Fruit fly (Drosophila melanogaster) whole organism, embryonic: ENCODE data around the gene fan.
A peak's percentile ranks its signal among the peaks of the same experiment; 100 is the strongest.

Source experiments
- Adf1 ChIP-seq: fragments of 200-800 bp; sonication (Bioruptor generic); IDR thresholded peaks from 2 replicates; pipeline ENCODE4 v1.3.6; 2022; ENCODE audit warnings: missing biosample characterization, missing genetic modification characterization
- CG11085 ChIP-seq: fragments of 200-800 bp; sonication (Bioruptor generic); IDR thresholded peaks from 2 replicates; pipeline ENCODE4 v1.3.6; 2022; ENCODE audit warnings: missing biosample characterization, missing genetic modification characterization
- CG13296 ChIP-seq: fragments of 200-800 bp; sonication (Bioruptor generic); optimal IDR thresholded peaks from 3 replicates; lab custom pipeline; 2018; ENCODE audit warnings: missing biosample characterization, mild to moderate bottlenecking, missing genetic modification characterization
- CG13775 ChIP-seq: fragments of 200-800 bp; sonication (Bioruptor generic); optimal IDR thresholded peaks from 3 replicates; lab custom pipeline; 2017; ENCODE audit warnings: missing biosample characterization, mild to moderate bottlenecking, missing genetic modification characterization
- CG14667 ChIP-seq: fragments of 200-800 bp; sonication (Bioruptor generic); IDR thresholded peaks from 2 replicates; pipeline ENCODE4 v1.3.6; 2022; ENCODE audit warnings: missing biosample characterization, missing genetic modification characterization
- CG15269 ChIP-seq: fragments of 200-800 bp; sonication (Bioruptor generic); optimal IDR thresholded peaks from 2 replicates; lab custom pipeline; 2018; ENCODE audit warnings: missing biosample characterization, mild to moderate bottlenecking, missing genetic modification characterization, moderate library complexity
- CG2116 ChIP-seq: fragments of 200-800 bp; sonication (Bioruptor generic); optimal IDR thresholded peaks from 3 replicates; lab custom pipeline; 2018; ENCODE audit warnings: missing biosample characterization, mild to moderate bottlenecking, missing genetic modification characterization
- CG31388 ChIP-seq: fragments of 200-800 bp; sonication (Bioruptor generic); optimal IDR thresholded peaks from 2 replicates; lab custom pipeline; 2016; ENCODE audit warnings: missing biosample characterization, missing genetic modification characterization
- CG31441 ChIP-seq: fragments of 200-800 bp; sonication (Bioruptor generic); IDR thresholded peaks from 2 replicates; pipeline ENCODE4 v1.3.6; 2022; ENCODE audit warnings: missing biosample characterization, missing genetic modification characterization
- CG33213 ChIP-seq: fragments of 200-800 bp; sonication (Bioruptor generic); optimal IDR thresholded peaks from 3 replicates; lab custom pipeline; 2016; ENCODE audit warnings: missing biosample characterization, missing genetic modification characterization
- CG34376 ChIP-seq: fragments of 200-800 bp; sonication (Bioruptor generic); optimal IDR thresholded peaks from 2 replicates; lab custom pipeline; 2018; ENCODE audit warnings: missing biosample characterization, mild to moderate bottlenecking, missing genetic modification characterization
- CG34422 ChIP-seq: fragments of 200-800 bp; sonication (Bioruptor generic); IDR thresholded peaks from 3 replicates; pipeline ENCODE4 v1.3.6; 2022; ENCODE audit warnings: missing biosample characterization, missing genetic modification characterization
- CG3726 ChIP-seq: fragments of 200-800 bp; sonication (Bioruptor generic); IDR thresholded peaks from 3 replicates; pipeline ENCODE4, ENCODE4 v1.3.6; 2022; ENCODE audit warnings: missing biosample characterization, missing genetic modification characterization
- CG42726 ChIP-seq: fragments of 200-800 bp; sonication (Bioruptor generic); IDR thresholded peaks from 2 replicates; pipeline ENCODE4 v1.3.6; 2022; ENCODE audit warnings: missing biosample characterization, missing genetic modification characterization; ENCODE audit not compliant: partially characterized antibody
- CG4282 ChIP-seq: fragments of 200-800 bp; sonication (Bioruptor generic); optimal IDR thresholded peaks from 2 replicates; lab custom pipeline; 2016; ENCODE audit warnings: missing biosample characterization, missing genetic modification characterization
- CG4328 ChIP-seq: fragments of 200-800 bp; sonication (Bioruptor generic); optimal IDR thresholded peaks from 3 replicates; lab custom pipeline; 2017; ENCODE audit warnings: missing biosample characterization, missing genetic modification reagents, missing genetic modification characterization
- CG6683 ChIP-seq: fragments of 200-800 bp; sonication (Bioruptor generic); optimal IDR thresholded peaks from 2 replicates; lab custom pipeline; 2017; ENCODE audit warnings: missing biosample characterization, mild to moderate bottlenecking, missing genetic modification characterization, missing genetic modification reagents
- CG6791 ChIP-seq: fragments of 200-800 bp; sonication (Bioruptor generic); IDR thresholded peaks from 3 replicates; pipeline ENCODE4 v1.3.6; 2022; ENCODE audit warnings: missing biosample characterization, missing genetic modification characterization; ENCODE audit not compliant: partially characterized antibody
- CG8290 ChIP-seq, 3 experiments: fragments of 200-800 bp; sonication (Bioruptor generic); optimal IDR thresholded peaks; 2 replicates each; lab custom pipeline; 2016 to 2019; ENCODE audit warnings: missing biosample characterization in 3 of 3, missing genetic modification characterization in 3 of 3, mild to moderate bottlenecking in 2 of 3, moderate library complexity in 1 of 3
- CG8388 ChIP-seq: fragments of 200-800 bp; sonication (Bioruptor generic); optimal IDR thresholded peaks from 2 replicates; lab custom pipeline; 2019; ENCODE audit warnings: missing biosample characterization, mild to moderate bottlenecking, missing genetic modification characterization, moderate library complexity
- CG9727 ChIP-seq: fragments of 200-800 bp; sonication (Bioruptor generic); optimal IDR thresholded peaks from 3 replicates; lab custom pipeline; 2017; ENCODE audit warnings: missing biosample characterization, mild to moderate bottlenecking, missing genetic modification characterization
- CHES-1-like ChIP-seq: fragments of 200-800 bp; sonication (Bioruptor generic); optimal IDR thresholded peaks from 2 replicates; lab custom pipeline; 2016; ENCODE audit warnings: missing biosample characterization, missing genetic modification characterization
- Chrac-16 ChIP-seq: fragments of 200-800 bp; sonication (Bioruptor generic); optimal IDR thresholded peaks from 3 replicates; lab custom pipeline; 2016; ENCODE audit warnings: missing biosample characterization, missing genetic modification characterization
- Dref ChIP-seq: fragments of 200-800 bp; sonication (Bioruptor generic); IDR thresholded peaks from 2 replicates; pipeline ENCODE4 v1.3.6; 2022; ENCODE audit warnings: missing biosample characterization, missing genetic modification characterization
- E2f1 ChIP-seq: fragments of 200-800 bp; sonication (Bioruptor generic); IDR thresholded peaks from 2 replicates; pipeline ENCODE4 v1.3.6; 2022; ENCODE audit warnings: missing biosample characterization, missing genetic modification characterization
- Eip74EF ChIP-seq, 2 experiments: fragments of 200-800 bp in 1 of 2; fragments of >200 bp in 1 of 2; sonication (Bioruptor generic) in 1 of 2; optimal IDR thresholded peaks; 2 replicates each; lab custom pipeline; 2017 to 2019; ENCODE audit warnings: missing biosample characterization in 2 of 2, missing genetic modification characterization in 2 of 2, mild to moderate bottlenecking in 1 of 2, moderate library complexity in 1 of 2
- Fer2 ChIP-seq: fragments of 200-800 bp; sonication (Bioruptor generic); optimal IDR thresholded peaks from 2 replicates; lab custom pipeline; 2018; ENCODE audit warnings: missing biosample characterization, mild to moderate bottlenecking, missing genetic modification characterization, moderate library complexity
- Gug ChIP-seq: fragments of 200-800 bp; sonication (Bioruptor generic); IDR thresholded peaks from 4 replicates; pipeline ENCODE4 v1.3.6; 2022; ENCODE audit warnings: missing biosample characterization, missing genetic modification characterization
- HLHmδ ChIP-seq: fragments of 200-800 bp; sonication (Bioruptor generic); optimal IDR thresholded peaks from 2 replicates; lab custom pipeline; 2018; ENCODE audit warnings: missing biosample characterization, mild to moderate bottlenecking, missing genetic modification characterization, moderate library complexity
- Hr51 ChIP-seq, 2 experiments: fragments of 200-800 bp; sonication (Bioruptor generic); optimal IDR thresholded peaks; 2 replicates in 1 of 2; 3 replicates in 1 of 2; lab custom pipeline; 2016 to 2018; ENCODE audit warnings: missing biosample characterization in 2 of 2, missing genetic modification characterization in 2 of 2, mild to moderate bottlenecking in 1 of 2, moderate library complexity in 1 of 2
- Lhr ChIP-seq: fragments of 200-800 bp; sonication (Bioruptor generic); optimal IDR thresholded peaks from 3 replicates; lab custom pipeline; 2017; ENCODE audit warnings: mild to moderate bottlenecking, missing biosample characterization, missing genetic modification reagents, missing genetic modification characterization
- Med ChIP-seq: fragments of 200-800 bp; sonication (Bioruptor generic); peaks from one replicate; lab custom pipeline; 2016; ENCODE audit warnings: missing biosample characterization, missing genetic modification characterization, mild to moderate bottlenecking, inconsistent platforms, moderate library complexity
- NFAT ChIP-seq: fragments of 200-800 bp; sonication (Bioruptor generic); IDR thresholded peaks from 2 replicates; pipeline ENCODE4 v1.3.6; 2022; ENCODE audit warnings: missing biosample characterization, missing genetic modification characterization
- Ssrp ChIP-seq: fragments of 200-800 bp; sonication (Bioruptor generic); optimal IDR thresholded peaks from 2 replicates; lab custom pipeline; 2018; ENCODE audit warnings: missing biosample characterization, mild to moderate bottlenecking, missing genetic modification characterization, moderate library complexity
- az2 ChIP-seq: fragments of 200-800 bp; sonication (Bioruptor generic); optimal IDR thresholded peaks from 3 replicates; lab custom pipeline; 2016; ENCODE audit warnings: missing biosample characterization, missing genetic modification characterization
- bcd ChIP-seq: fragments of 200-800 bp; sonication (Bioruptor generic); optimal IDR thresholded peaks from 2 replicates; lab custom pipeline; 2017; ENCODE audit warnings: missing biosample characterization, mild to moderate bottlenecking, missing genetic modification characterization
- chinmo ChIP-seq: fragments of 200-800 bp; sonication (Bioruptor generic); IDR thresholded peaks from 4 replicates; pipeline ENCODE4 v1.3.6; 2022; ENCODE audit warnings: missing biosample characterization, missing genetic modification characterization; ENCODE audit not compliant: partially characterized antibody
- cwo ChIP-seq: fragments of 200-800 bp; sonication (Bioruptor generic); optimal IDR thresholded peaks from 3 replicates; lab custom pipeline; 2017; ENCODE audit warnings: missing biosample characterization, missing genetic modification characterization, mild to moderate bottlenecking, moderate library complexity, missing genetic modification reagents
- dmrt99B ChIP-seq: fragments of 200-800 bp; sonication (Bioruptor generic); optimal IDR thresholded peaks from 2 replicates; lab custom pipeline; 2018; ENCODE audit warnings: missing biosample characterization, mild to moderate bottlenecking, missing genetic modification characterization, moderate library complexity
- grau ChIP-seq: fragments of 200-800 bp; optimal IDR thresholded peaks from 3 replicates; lab custom pipeline; 2019; ENCODE audit warnings: missing biosample characterization, mild to moderate bottlenecking, missing genetic modification characterization, moderate library complexity
- gsb-n ChIP-seq: fragments of 200-800 bp; sonication (Bioruptor generic); optimal IDR thresholded peaks from 3 replicates; lab custom pipeline; 2018; ENCODE audit warnings: missing biosample characterization, mild to moderate bottlenecking, missing genetic modification characterization
- hb ChIP-seq: fragments of 200-800 bp; sonication (Bioruptor generic); IDR thresholded peaks from 3 replicates; pipeline ENCODE4 v1.3.6; 2022; ENCODE audit warnings: missing biosample characterization, missing genetic modification characterization; ENCODE audit not compliant: partially characterized antibody
- luna ChIP-seq: fragments of 200-800 bp; sonication (Bioruptor generic); optimal IDR thresholded peaks from 2 replicates; lab custom pipeline; 2016; ENCODE audit warnings: missing biosample characterization, missing genetic modification characterization
- nerfin-2 ChIP-seq: fragments of 200-800 bp; sonication (Bioruptor generic); IDR thresholded peaks from 2 replicates; pipeline ENCODE4 v1.3.6; 2022; ENCODE audit warnings: missing biosample characterization, missing genetic modification characterization; ENCODE audit not compliant: partially characterized antibody
- nom ChIP-seq: fragments of 200-800 bp; sonication (Bioruptor generic); optimal IDR thresholded peaks from 2 replicates; lab custom pipeline; 2017; ENCODE audit warnings: missing biosample characterization, missing genetic modification characterization, mild to moderate bottlenecking, moderate library complexity, missing genetic modification reagents
- sd ChIP-seq: fragments of 200-800 bp; sonication (Bioruptor generic); optimal IDR thresholded peaks from 3 replicates; lab custom pipeline; 2018; ENCODE audit warnings: missing biosample characterization, mild to moderate bottlenecking, missing genetic modification characterization, moderate library complexity
- tx ChIP-seq: fragments of 200-800 bp; sonication (Bioruptor generic); optimal IDR thresholded peaks from 2 replicates; lab custom pipeline; 2016; ENCODE audit warnings: missing biosample characterization, missing genetic modification characterization
- zfh2 ChIP-seq: fragments of 200-800 bp; sonication (Bioruptor generic); optimal IDR thresholded peaks from 2 replicates; lab custom pipeline; 2016; ENCODE audit warnings: missing biosample characterization, missing genetic modification characterization

The fan gene

dm6 chr3L:8127712-8128210 is 18.8 kb downstream of the fan start, which contains the start of the genes Cds and Uba2 (continued):
- TF ChIP-seq CG6791 (GFP tag; lab: Robert Waterston, UW) (no peak), chinmo (GFP tag; lab: Robert Waterston, UW) (no peak), nom (GFP tag; lab: Kevin White, UChicago) (peak; percentile 86), E2f1 (GFP tag; lab: Robert Waterston, UW) (peak; percentile 88), Eip74EF (GFP tag; optimal IDR thresholded peaks at IDR 0.05; lab: Kevin White, UChicago) (peak in 1 of 2 experiments; percentile 71), CG33213 (GFP tag; lab: Kevin White, UChicago) (peak; percentile 68), Gug (peak; percentile 82), CG15269 (peak; percentile 93), zfh2 (GFP tag; lab: Kevin White, UChicago) (peak; percentile 90), CG42726 (no peak), CG34422 (peak; percentile 94), CG2116 (GFP tag; lab: Kevin White, UChicago) (peak; percentile 91), dmrt99B (tag; lab: Kevin White, UChicago) (peak; percentile 87), Chrac-16 (GFP tag; lab: Kevin White, UChicago) (peak; percentile 93), tx (GFP tag; lab: Kevin White, UChicago) (peak; percentile 72), CG8388 (peak; percentile 90), hb (GFP tag; lab: Robert Waterston, UW) (no peak), CG9727 (GFP tag; lab: Kevin White, UChicago) (peak; percentile 91), Dref (GFP tag; lab: Robert Waterston, UW) (peak; percentile 43; the same call in 1 of the 2 replicates), Ssrp (tag; lab: Kevin White, UChicago) (peak; percentile 90), nerfin-2 (GFP tag; lab: Robert Waterston, UW) (no peak), CG6683 (GFP tag; lab: Kevin White, UChicago) (peak; percentile 77), NFAT (GFP tag; lab: Robert Waterston, UW) (peak; percentile 88), Hr51 (GFP tag; optimal IDR thresholded peaks at IDR 0.05; lab: Kevin White, UChicago) (peak; percentile 87 to 93), sd (tag; lab: Kevin White, UChicago) (no peak), CG11085 (peak; percentile 87), Adf1 (GFP tag; lab: Robert Waterston, UW) (peak; percentile 80), grau (tag; lab: Kevin White, UChicago) (peak; percentile 94), CG14667 (GFP tag; lab: Robert Waterston, UW) (peak; percentile 82), CG31441 (peak; percentile 95), bcd (GFP tag; lab: Kevin White, UChicago) (peak; percentile 94), CG8290 (GFP tag; optimal IDR thresholded peaks at IDR 0.05; lab: Kevin White, UChicago) (peak; percentile 82), CG8290 (tag; optimal IDR thresholded peaks at IDR 0.05; lab: Kevin White, UChicago) (peak; percentile 61 to 83), luna (GFP tag; lab: Kevin White, UChicago) (peak; percentile 63), CHES-1-like (GFP tag; lab: Kevin White, UChicago) (peak; percentile 74), gsb-n (tag; lab: Kevin White, UChicago) (no peak), CG31388 (GFP tag; lab: Kevin White, UChicago) (peak; percentile 73), CG34376 (GFP tag; lab: Kevin White, UChicago) (peak; percentile 93), CG13296 (GFP tag; lab: Kevin White, UChicago) (peak; percentile 93), HLHmδ (GFP tag; lab: Kevin White, UChicago) (no peak), Fer2 (tag; lab: Kevin White, UChicago) (peak; percentile 95), CG13775 (GFP tag; lab: Kevin White, UChicago) (peak; percentile 95), cwo (GFP tag; lab: Kevin White, UChicago) (peak; percentile 83), CG4328 (GFP tag; lab: Kevin White, UChicago) (peak; percentile 93), Lhr (GFP tag; lab: Kevin White, UChicago) (peak; percentile 83), Med (GFP tag; lab: Kevin White, UChicago) (peak; percentile 97), CG3726 (GFP tag; lab: Robert Waterston, UW) (peak; percentile 75; the same call in 2 of the 3 replicates), CG4282 (peak; percentile 38), az2 (GFP tag; lab: Kevin White, UChicago) (peak; percentile 92)
